Fruit fly (Drosophila melanogaster) whole organism, embryonic: ENCODE measurements around the gene Cyp28c1.

Experiments used
- Aef1 ChIP-seq: fragments of 200-800 bp; sonication (Bioruptor generic); IDR thresholded peaks from 3 replicates; pipeline ENCODE4 v1.3.6; 2022; ENCODE audit warnings: missing biosample characterization, missing genetic modification characterization
- CG10267 ChIP-seq: fragments of 200-800 bp; sonication (Bioruptor generic); optimal IDR thresholded peaks from 2 replicates; lab custom pipeline; 2018; ENCODE audit warnings: missing biosample characterization, mild to moderate bottlenecking, missing genetic modification characterization, moderate library complexity
- CG12299 ChIP-seq: fragments of 200-800 bp; sonication (Bioruptor generic); optimal IDR thresholded peaks from 2 replicates; lab custom pipeline; 2018; ENCODE audit warnings: missing biosample characterization, mild to moderate bottlenecking, missing genetic modification characterization
- CG12391 ChIP-seq: fragments of 200-800 bp; sonication (Bioruptor generic); optimal IDR thresholded peaks from 3 replicates; lab custom pipeline; 2018; ENCODE audit warnings: missing biosample characterization, mild to moderate bottlenecking, missing genetic modification characterization, moderate library complexity
- CG18764 ChIP-seq: fragments of 200-800 bp; sonication (Bioruptor generic); optimal IDR thresholded peaks from 3 replicates; lab custom pipeline; 2016; ENCODE audit warnings: missing biosample characterization, missing genetic modification characterization
- CG2202 ChIP-seq: fragments of 200-800 bp; sonication (Bioruptor generic); optimal IDR thresholded peaks from 2 replicates; lab custom pipeline; 2018; ENCODE audit warnings: missing biosample characterization, mild to moderate bottlenecking, missing genetic modification characterization
- CG2712 ChIP-seq: fragments of 200-800 bp; optimal IDR thresholded peaks from 3 replicates; lab custom pipeline; 2019; ENCODE audit warnings: missing biosample characterization, mild to moderate bottlenecking, missing genetic modification characterization, moderate library complexity
- CG2875 ChIP-seq: fragments of 200-800 bp; sonication (Bioruptor generic); optimal IDR thresholded peaks from 2 replicates; lab custom pipeline; 2017; ENCODE audit warnings: missing biosample characterization, mild to moderate bottlenecking, missing genetic modification characterization, missing genetic modification reagents
- CG34376 ChIP-seq: fragments of 200-800 bp; sonication (Bioruptor generic); optimal IDR thresholded peaks from 2 replicates; lab custom pipeline; 2018; ENCODE audit warnings: missing biosample characterization, mild to moderate bottlenecking, missing genetic modification characterization
- CG3995 ChIP-seq: fragments of 200-800 bp; sonication (Bioruptor generic); optimal IDR thresholded peaks from 3 replicates; lab custom pipeline; 2016; ENCODE audit warnings: missing biosample characterization, missing genetic modification characterization
- CG5245 ChIP-seq: fragments of 200-800 bp; sonication (Bioruptor generic); optimal IDR thresholded peaks from 3 replicates; lab custom pipeline; 2016; ENCODE audit warnings: missing biosample characterization, missing genetic modification characterization
- CG6254 ChIP-seq: fragments of 200-800 bp; sonication (Bioruptor generic); optimal IDR thresholded peaks from 3 replicates; lab custom pipeline; 2017; ENCODE audit warnings: mild to moderate bottlenecking, missing biosample characterization, missing genetic modification reagents, missing genetic modification characterization
- CG7556 ChIP-seq: fragments of 200-800 bp; sonication (Bioruptor generic); optimal IDR thresholded peaks from 2 replicates; lab custom pipeline; 2017; ENCODE audit warnings: missing biosample characterization, mild to moderate bottlenecking, missing genetic modification characterization
- CG7745 ChIP-seq: fragments of 200-800 bp; sonication (Bioruptor generic); optimal IDR thresholded peaks from 2 replicates; lab custom pipeline; 2018; ENCODE audit warnings: missing biosample characterization, mild to moderate bottlenecking, missing genetic modification characterization, moderate library complexity
- CG7928 ChIP-seq: fragments of 200-800 bp; sonication (Bioruptor generic); optimal IDR thresholded peaks from 2 replicates; lab custom pipeline; 2017; ENCODE audit warnings: missing biosample characterization, mild to moderate bottlenecking, missing genetic modification characterization
- CG8924 ChIP-seq: fragments of 200-800 bp; optimal IDR thresholded peaks from 3 replicates; lab custom pipeline; 2019; ENCODE audit warnings: missing biosample characterization, mild to moderate bottlenecking, missing genetic modification characterization, moderate library complexity
- Chrac-16 ChIP-seq: fragments of 200-800 bp; sonication (Bioruptor generic); optimal IDR thresholded peaks from 3 replicates; lab custom pipeline; 2016; ENCODE audit warnings: missing biosample characterization, missing genetic modification characterization
- Drgx ChIP-seq: fragments of 200-800 bp; sonication (Bioruptor generic); IDR thresholded peaks from 2 replicates; pipeline ENCODE4 v1.3.6; 2022; ENCODE audit warnings: missing biosample characterization, missing genetic modification characterization
- E2f2 ChIP-seq: fragments of 200-800 bp; sonication (Bioruptor generic); IDR thresholded peaks from 2 replicates; pipeline ENCODE4 v1.3.6; 2022; ENCODE audit warnings: missing biosample characterization, missing genetic modification characterization
- Eip74EF ChIP-seq, 2 experiments: fragments of 200-800 bp in 1 of 2; fragments of >200 bp in 1 of 2; sonication (Bioruptor generic) in 1 of 2; optimal IDR thresholded peaks; 2 replicates each; lab custom pipeline; 2017 to 2019; ENCODE audit warnings: missing biosample characterization in 2 of 2, missing genetic modification characterization in 2 of 2, mild to moderate bottlenecking in 1 of 2, moderate library complexity in 1 of 2
- Ets65A ChIP-seq: fragments of 200-800 bp; sonication (Bioruptor generic); peaks from one replicate; lab custom pipeline; 2016; ENCODE audit warnings: missing biosample characterization, missing genetic modification characterization
- MESR4 ChIP-seq: fragments of 200-800 bp; sonication (Bioruptor generic); optimal IDR thresholded peaks from 2 replicates; lab custom pipeline; 2018; ENCODE audit warnings: missing biosample characterization, mild to moderate bottlenecking, missing genetic modification characterization, moderate library complexity
- Meics ChIP-seq: fragments of 200-800 bp; sonication (Bioruptor generic); optimal IDR thresholded peaks from 2 replicates; lab custom pipeline; 2017; ENCODE audit warnings: missing biosample characterization, mild to moderate bottlenecking, missing genetic modification characterization
- PHDP ChIP-seq: fragments of 200-800 bp; sonication (Bioruptor generic); optimal IDR thresholded peaks from 3 replicates; lab custom pipeline; 2018; ENCODE audit warnings: missing biosample characterization, mild to moderate bottlenecking, missing genetic modification characterization, moderate library complexity
- Sox100B ChIP-seq: fragments of 200-800 bp; sonication (Bioruptor generic); optimal IDR thresholded peaks from 3 replicates; lab custom pipeline; 2018; ENCODE audit warnings: missing biosample characterization, mild to moderate bottlenecking, missing genetic modification characterization
- Spps ChIP-seq: fragments of 200-800 bp; sonication (Bioruptor generic); optimal IDR thresholded peaks from 2 replicates; lab custom pipeline; 2018; ENCODE audit warnings: missing biosample characterization, mild to moderate bottlenecking, missing genetic modification characterization
- Xbp1 ChIP-seq: fragments of 200-800 bp; sonication (Bioruptor generic); optimal IDR thresholded peaks from 3 replicates; lab custom pipeline; 2016; ENCODE audit warnings: missing biosample characterization, mild to moderate bottlenecking, missing genetic modification characterization
- YL-1 ChIP-seq: fragments of 200-800 bp; sonication (Bioruptor generic); optimal IDR thresholded peaks from 3 replicates; lab custom pipeline; 2017; ENCODE audit warnings: missing biosample characterization, mild to moderate bottlenecking, missing genetic modification characterization
- chn ChIP-seq: fragments of 200-800 bp; sonication (Bioruptor generic); optimal IDR thresholded peaks from 2 replicates; lab custom pipeline; 2016; ENCODE audit warnings: missing biosample characterization, missing genetic modification characterization
- dmrt99B ChIP-seq: fragments of 200-800 bp; sonication (Bioruptor generic); optimal IDR thresholded peaks from 2 replicates; lab custom pipeline; 2018; ENCODE audit warnings: missing biosample characterization, mild to moderate bottlenecking, missing genetic modification characterization, moderate library complexity
- gem ChIP-seq: fragments of 200-800 bp; sonication (Bioruptor generic); optimal IDR thresholded peaks from 2 replicates; lab custom pipeline; 2019; ENCODE audit warnings: missing biosample characterization, mild to moderate bottlenecking, missing genetic modification characterization, moderate library complexity
- gt ChIP-seq: fragments of 200-800 bp; sonication (Bioruptor generic); IDR thresholded peaks from 2 replicates; pipeline ENCODE4 v1.3.6; 2022; ENCODE audit warnings: missing biosample characterization, missing genetic modification characterization
- hb ChIP-seq: fragments of 200-800 bp; sonication (Bioruptor generic); IDR thresholded peaks from 3 replicates; pipeline ENCODE4 v1.3.6; 2022; ENCODE audit warnings: missing biosample characterization, missing genetic modification characterization; ENCODE audit not compliant: partially characterized antibody
- hbn ChIP-seq: fragments of 200-800 bp; sonication (Bioruptor generic); IDR thresholded peaks from 2 replicates; pipeline ENCODE4 v1.3.6; 2022; ENCODE audit warnings: missing biosample characterization, missing genetic modification characterization; ENCODE audit not compliant: partially characterized antibody
- her ChIP-seq: fragments of 200-800 bp; sonication (Bioruptor generic); optimal IDR thresholded peaks from 2 replicates; lab custom pipeline; 2016; ENCODE audit warnings: missing biosample characterization, missing genetic modification characterization
- kah ChIP-seq: fragments of 200-800 bp; sonication (Bioruptor generic); optimal IDR thresholded peaks from 2 replicates; lab custom pipeline; 2018; ENCODE audit warnings: missing biosample characterization, mild to moderate bottlenecking, missing genetic modification characterization
- knrl ChIP-seq: fragments of 200-800 bp; sonication (Bioruptor generic); IDR thresholded peaks from 3 replicates; pipeline ENCODE4 v1.3.6; 2022; ENCODE audit warnings: missing biosample characterization, missing genetic modification characterization; ENCODE audit not compliant: partially characterized antibody
- nau ChIP-seq: fragments of 200-800 bp; sonication (Bioruptor generic); optimal IDR thresholded peaks from 3 replicates; lab custom pipeline; 2017; ENCODE audit warnings: missing biosample characterization, mild to moderate bottlenecking, missing genetic modification characterization, missing genetic modification reagents
- nerfin-2 ChIP-seq: fragments of 200-800 bp; sonication (Bioruptor generic); IDR thresholded peaks from 2 replicates; pipeline ENCODE4 v1.3.6; 2022; ENCODE audit warnings: missing biosample characterization, missing genetic modification characterization; ENCODE audit not compliant: partially characterized antibody
- nom ChIP-seq: fragments of 200-800 bp; sonication (Bioruptor generic); optimal IDR thresholded peaks from 2 replicates; lab custom pipeline; 2017; ENCODE audit warnings: missing biosample characterization, missing genetic modification characterization, mild to moderate bottlenecking, moderate library complexity, missing genetic modification reagents
- otp ChIP-seq: fragments of 200-800 bp; sonication (Bioruptor generic); IDR thresholded peaks from 3 replicates; pipeline ENCODE4, ENCODE4 v1.3.6; 2022; ENCODE audit warnings: missing biosample characterization, missing genetic modification characterization
- pb ChIP-seq: fragments of 200-800 bp; sonication (Bioruptor generic); optimal IDR thresholded peaks from 3 replicates; lab custom pipeline; 2016; ENCODE audit warnings: missing biosample characterization, missing genetic modification characterization
- pros ChIP-seq: fragments of 200-800 bp; sonication (Bioruptor generic); optimal IDR thresholded peaks from 3 replicates; lab custom pipeline; 2019; ENCODE audit warnings: missing biosample characterization, mild to moderate bottlenecking, missing genetic modification characterization, moderate library complexity
- row ChIP-seq: fragments of 200-800 bp; sonication (Bioruptor generic); IDR thresholded peaks from 3 replicates; pipeline ENCODE4 v1.3.6; 2022; ENCODE audit warnings: missing biosample characterization, missing genetic modification characterization
- sisA ChIP-seq: fragments of 200-800 bp; sonication (Bioruptor generic); IDR thresholded peaks from 2 replicates; pipeline ENCODE4 v1.3.6; 2022; ENCODE audit warnings: missing biosample characterization, missing genetic modification characterization
- trem ChIP-seq: fragments of 200-800 bp; optimal IDR thresholded peaks from 3 replicates; lab custom pipeline; 2019; ENCODE audit warnings: missing biosample characterization, mild to moderate bottlenecking, missing genetic modification characterization, moderate library complexity
- yki ChIP-seq: fragments of >200 bp; optimal IDR thresholded peaks from 3 replicates; lab custom pipeline; 2018
- zfh1 ChIP-seq: fragments of 200-800 bp; sonication (Bioruptor generic); IDR thresholded peaks from 3 replicates; pipeline ENCODE4 v1.3.6; 2022; ENCODE audit warnings: missing biosample characterization, missing genetic modification characterization

The Cyp28c1 gene

dm6 chrX:11806867-11807747 lies 32.3 kb upstream of the Cyp28c1 start, which contains the start of gene Hsc70-3 (continued):
- TF ChIP-seq CG5245 (GFP tag; lab: Kevin White, UChicago): no peak
- TF ChIP-seq dmrt99B (tag; lab: Kevin White, UChicago): peak; percentile 16
- TF ChIP-seq gt (GFP tag; lab: Robert Waterston, UW): no peak
- TF ChIP-seq Meics (GFP tag; lab: Kevin White, UChicago): peak; percentile 1
- peak; percentile 83 for TF ChIP-seq row
- peak; percentile 73; the same call in 1 of the 3 replicates for TF ChIP-seq otp (GFP tag; lab: Robert Waterston, UW)
- peak; percentile 60 for TF ChIP-seq CG6254 (GFP tag; lab: Kevin White, UChicago)
- peak; percentile 30 for TF ChIP-seq CG7556
- no peak for TF ChIP-seq Ets65A (GFP tag; lab: Kevin White, UChicago)
- 0 out of 2 replicates have a peak, but pooled peaks have one; percentile 8 for TF ChIP-seq E2f2 (GFP tag; lab: Robert Waterston, UW)
- TF ChIP-seq PHDP (tag; lab: Kevin White, UChicago): peak; percentile 46
- TF ChIP-seq chn: no peak
- TF ChIP-seq nom: peak; percentile 35
- no peak for TF ChIP-seq sisA (GFP tag; lab: Robert Waterston, UW)
- TF ChIP-seq YL-1: peak; percentile 37
- TF ChIP-seq Aef1 (GFP tag; lab: Robert Waterston, UW): no peak
- peak; percentile 5 for TF ChIP-seq Spps (tag; lab: Kevin White, UChicago)
- peak; percentile 16 for TF ChIP-seq Sox100B (GFP tag; lab: Kevin White, UChicago)
- peak; percentile 35 for TF ChIP-seq CG18764 (GFP tag; lab: Kevin White, UChicago)
- TF ChIP-seq CG2712: peak; percentile 44
- peak; percentile 60; the same call in 1 of the 2 replicates for TF ChIP-seq hbn (GFP tag; lab: Robert Waterston, UW)
- TF ChIP-seq yki (lab: Kevin White, UChicago): peak; percentile 29
- TF ChIP-seq MESR4 (GFP tag; lab: Kevin White, UChicago): peak; percentile 8
- TF ChIP-seq CG7928 (GFP tag; lab: Kevin White, UChicago): no peak
- peak; percentile 33 for TF ChIP-seq gem (tag; lab: Kevin White, UChicago)
- peak; percentile 29 for TF ChIP-seq trem (tag; lab: Kevin White, UChicago)
- peak; percentile 1 for TF ChIP-seq CG34376 (GFP tag; lab: Kevin White, UChicago)
- TF ChIP-seq Xbp1 (GFP tag; lab: Kevin White, UChicago): peak; percentile 100
- peak; percentile 62 for TF ChIP-seq nerfin-2 (GFP tag; lab: Robert Waterston, UW)
- no peak for TF ChIP-seq kah (GFP tag; lab: Kevin White, UChicago)
- peak in 1 of 2 experiments; percentile 32 for TF ChIP-seq Eip74EF (GFP tag; optimal IDR thresholded peaks at IDR 0.05; lab: Kevin White, UChicago)
- peak; percentile 40 for TF ChIP-seq her (GFP tag; lab: Kevin White, UChicago)
- TF ChIP-seq CG7745: peak; percentile 68
- peak; percentile 55 for TF ChIP-seq CG8924
- peak; percentile 66 for TF ChIP-seq pros
- TF ChIP-seq CG2875 (GFP tag; lab: Kevin White, UChicago): peak; percentile 81
- no peak for TF ChIP-seq Drgx (GFP tag; lab: Robert Waterston, UW)
- peak; percentile 64 for TF ChIP-seq CG2202
- TF ChIP-seq nau (GFP tag; lab: Kevin White, UChicago): peak; percentile 78
- peak; percentile 66 for TF ChIP-seq CG10267 (tag; lab: Kevin White, UChicago)
- no peak for TF ChIP-seq Chrac-16 (GFP tag; lab: Kevin White, UChicago)
- peak; percentile 31 for TF ChIP-seq CG12299
- peak; percentile 54 for TF ChIP-seq CG12391
- peak; percentile 63; the same call in 1 of the 3 replicates for TF ChIP-seq hb
- no peak for TF ChIP-seq CG3995 (GFP tag; lab: Kevin White, UChicago)
- TF ChIP-seq pb (GFP tag; lab: Kevin White, UChicago): no peak
- peak; percentile 74; the same call in 2 of the 3 replicates for TF ChIP-seq knrl (GFP tag; lab: Robert Waterston, UW)
- peak; percentile 37; the same call in 1 of the 3 replicates for TF ChIP-seq zfh1
